Fruit fly (Drosophila melanogaster) whole organism: ENCODE results near the gene Gem2.

Experiments
- CG8478 ChIP-seq: fragments of >200 bp; optimal IDR thresholded peaks from 2 replicates; lab custom pipeline; 2018; ENCODE audit warnings: inconsistent platforms
- Dll ChIP-seq: fragments of >200 bp; optimal IDR thresholded peaks from 2 replicates; lab custom pipeline; 2017
- EcR ChIP-seq, 2 experiments: fragments of >200 bp; optimal IDR thresholded peaks; 2 replicates each; lab custom pipeline; 2017; ENCODE audit warnings: missing biosample characterization in 2 of 2, missing genetic modification characterization in 2 of 2, missing genetic modification reagents in 2 of 2
- pan ChIP-seq: fragments of >200 bp; optimal IDR thresholded peaks from 2 replicates; lab custom pipeline; 2017
- psq ChIP-seq: fragments of >200 bp; optimal IDR thresholded peaks from 2 replicates; lab custom pipeline; 2017
- usp ChIP-seq: fragments of >200 bp; optimal IDR thresholded peaks from 2 replicates; lab custom pipeline; 2017; ENCODE audit warnings: missing biosample characterization, missing genetic modification characterization, mixed read lengths

Gene Gem2

DNA sequence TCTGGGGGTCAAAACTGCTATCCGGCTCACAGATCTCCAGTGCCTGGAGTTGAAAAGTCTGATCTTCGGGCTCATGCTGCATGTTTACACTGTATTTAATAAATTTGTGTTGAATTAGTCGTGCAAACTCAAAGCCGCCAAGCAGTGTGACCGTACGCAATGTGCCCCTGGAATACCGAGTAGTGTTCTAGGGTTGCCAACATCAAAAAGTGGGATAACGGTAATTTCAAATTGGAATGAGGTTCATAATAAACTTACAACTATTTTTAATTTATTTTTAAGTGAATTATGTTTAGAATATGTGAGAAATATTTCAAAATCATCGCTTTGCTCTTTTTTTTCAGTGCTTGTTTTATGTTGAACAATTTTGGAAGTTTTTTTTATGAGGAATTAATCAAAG, at the start of gene Gem2:
Gem2 (minus strand) TSS at position 176 of the 400 bp plus-strand sequence.
- TF ChIP-seq EcR (GFP tag; optimal IDR thresholded peaks at IDR 0.05; lab: Kevin White, UChicago) (no peak), CG8478 (lab: Kevin White, UChicago) (no peak), usp (no peak), pan (lab: Kevin White, UChicago) (no peak)

DNA sequence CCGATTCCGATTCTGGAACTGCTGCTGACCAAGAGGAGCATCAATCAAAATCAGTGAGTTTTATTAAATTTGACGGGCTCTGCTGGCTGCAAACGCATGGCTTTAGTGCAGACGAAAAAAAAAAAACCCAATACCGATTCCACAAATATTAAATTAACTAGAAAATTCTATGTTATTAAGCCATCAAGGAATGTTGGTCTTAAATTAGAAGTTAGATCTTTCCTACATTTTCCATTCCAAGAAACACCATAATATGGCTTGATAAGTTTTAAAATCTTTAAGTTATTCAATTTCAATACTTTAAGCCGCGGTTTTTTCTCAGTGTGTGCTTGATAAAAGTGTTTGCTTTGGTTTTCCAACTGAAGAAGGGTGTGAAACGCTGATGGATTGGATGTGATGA, 47.0 kb upstream of the Gem2 start:
- TF ChIP-seq usp, result no peak
- no peak for TF ChIP-seq psq (lab: Kevin White, UChicago)
- TF ChIP-seq EcR (GFP tag; optimal IDR thresholded peaks at IDR 0.05; lab: Kevin White, UChicago), result no peak
- no peak for TF ChIP-seq Dll
- no peak for TF ChIP-seq CG8478 (lab: Kevin White, UChicago)
- TF ChIP-seq pan (lab: Kevin White, UChicago), result no peak

DNA sequence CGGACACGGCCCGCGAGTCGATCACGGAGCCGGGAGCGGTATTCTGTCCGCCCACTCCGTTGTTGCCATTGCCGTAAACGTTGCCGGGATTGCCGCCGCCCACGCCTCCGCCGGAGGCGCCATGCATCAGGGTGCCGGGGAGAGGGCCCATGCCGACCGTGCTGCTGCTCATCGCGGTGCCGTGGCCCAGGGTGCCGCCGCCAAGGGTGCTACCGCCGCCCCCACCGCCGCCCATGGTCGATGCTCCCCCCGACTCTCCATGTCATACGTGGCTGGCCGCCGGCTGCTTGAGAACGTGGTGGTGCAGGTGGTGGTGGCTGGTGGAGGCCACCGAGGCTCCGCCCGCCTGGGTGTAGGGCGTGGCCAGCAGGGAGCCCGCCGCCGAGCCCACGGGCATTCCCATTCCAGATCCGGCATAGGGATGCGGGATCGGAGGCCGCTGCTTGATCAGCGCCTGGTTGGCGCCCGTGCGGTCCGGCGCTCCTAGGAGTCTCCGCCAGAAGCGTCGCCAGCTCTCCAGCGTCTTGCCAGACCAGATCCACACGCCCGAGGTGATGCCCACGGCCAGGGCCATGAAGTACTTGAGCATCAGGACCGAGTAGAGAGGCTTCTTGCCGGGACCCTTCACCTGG, 43.9 kb upstream of the Gem2 start:
- TF ChIP-seq Dll (no peak), usp (no peak), psq (lab: Kevin White, UChicago) (no peak), pan (lab: Kevin White, UChicago) (no peak), EcR (GFP tag; optimal IDR thresholded peaks at IDR 0.05; lab: Kevin White, UChicago) (no peak), CG8478 (lab: Kevin White, UChicago) (no peak)

DNA sequence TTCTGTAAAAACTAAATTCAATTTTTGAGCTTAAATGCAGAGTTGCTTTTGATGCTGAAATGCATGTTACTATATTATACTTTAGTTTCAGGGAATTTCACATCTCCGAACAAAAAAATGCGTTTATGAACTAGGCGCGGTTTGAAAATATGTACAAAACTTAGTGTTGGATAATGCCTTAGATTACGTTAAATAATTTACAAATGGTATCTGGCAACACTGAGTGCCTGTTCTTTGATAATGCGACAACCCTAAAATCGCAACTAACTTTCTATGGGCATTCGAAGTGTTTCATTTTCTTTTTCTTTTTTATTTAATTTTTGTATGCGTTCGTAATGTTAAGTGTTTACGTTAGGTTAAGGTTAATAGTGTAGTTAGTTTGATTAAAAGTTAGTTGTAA, 42.4 kb upstream of the Gem2 start:
- no peak for TF ChIP-seq Dll
- TF ChIP-seq EcR (GFP tag; optimal IDR thresholded peaks at IDR 0.05; lab: Kevin White, UChicago), result no peak
- TF ChIP-seq pan (lab: Kevin White, UChicago), result no peak
- no peak for TF ChIP-seq usp
- TF ChIP-seq psq (lab: Kevin White, UChicago), result no peak
- no peak for TF ChIP-seq CG8478 (lab: Kevin White, UChicago)

DNA sequence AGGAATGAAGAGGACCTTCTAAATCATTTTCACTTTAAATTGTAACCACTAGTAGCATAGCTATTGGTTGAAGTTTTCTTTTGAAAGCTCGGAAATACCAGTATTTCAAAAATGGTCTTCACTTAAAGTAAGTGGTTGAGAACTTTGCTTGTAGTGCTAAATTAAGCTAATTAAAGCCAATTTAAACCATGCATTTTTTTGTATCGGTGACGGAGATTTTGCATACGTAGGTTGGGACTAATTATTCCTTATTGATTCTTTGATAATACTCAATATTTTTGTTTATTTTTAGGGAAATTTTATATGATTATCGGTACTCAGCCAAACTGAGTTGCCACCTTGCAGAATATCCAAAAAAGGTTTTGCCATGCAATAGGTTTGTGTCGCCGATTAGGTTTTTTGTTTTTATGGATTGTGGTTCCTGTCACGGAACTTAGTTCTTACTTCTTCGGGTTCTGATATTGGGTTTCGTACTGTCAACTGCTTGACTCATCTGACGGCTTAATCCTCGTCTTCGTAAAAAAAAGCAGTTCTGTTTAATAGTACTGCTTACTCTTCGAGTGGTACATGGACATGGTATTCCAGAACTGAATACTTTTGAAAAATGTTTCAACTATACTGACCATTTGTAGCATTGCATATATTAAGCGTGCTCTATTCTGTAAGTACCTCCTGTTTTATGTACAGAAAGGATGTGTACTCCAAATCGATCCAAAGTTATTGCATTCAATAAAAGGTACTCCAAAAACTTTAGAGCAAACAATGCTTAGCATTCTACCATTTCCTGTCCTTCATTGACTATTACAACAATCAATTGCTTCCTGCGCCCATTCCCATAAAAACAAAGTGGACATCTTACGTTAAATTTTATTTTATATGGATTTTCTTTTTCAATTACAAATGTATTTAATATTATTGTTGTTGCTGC, 40.2 kb upstream of the Gem2 start:
- TF ChIP-seq EcR (GFP tag; optimal IDR thresholded peaks at IDR 0.05; lab: Kevin White, UChicago) (no peak), psq (lab: Kevin White, UChicago) (no peak), Dll (no peak), CG8478 (lab: Kevin White, UChicago) (no peak), pan (lab: Kevin White, UChicago) (no peak), usp (no peak)

DNA sequence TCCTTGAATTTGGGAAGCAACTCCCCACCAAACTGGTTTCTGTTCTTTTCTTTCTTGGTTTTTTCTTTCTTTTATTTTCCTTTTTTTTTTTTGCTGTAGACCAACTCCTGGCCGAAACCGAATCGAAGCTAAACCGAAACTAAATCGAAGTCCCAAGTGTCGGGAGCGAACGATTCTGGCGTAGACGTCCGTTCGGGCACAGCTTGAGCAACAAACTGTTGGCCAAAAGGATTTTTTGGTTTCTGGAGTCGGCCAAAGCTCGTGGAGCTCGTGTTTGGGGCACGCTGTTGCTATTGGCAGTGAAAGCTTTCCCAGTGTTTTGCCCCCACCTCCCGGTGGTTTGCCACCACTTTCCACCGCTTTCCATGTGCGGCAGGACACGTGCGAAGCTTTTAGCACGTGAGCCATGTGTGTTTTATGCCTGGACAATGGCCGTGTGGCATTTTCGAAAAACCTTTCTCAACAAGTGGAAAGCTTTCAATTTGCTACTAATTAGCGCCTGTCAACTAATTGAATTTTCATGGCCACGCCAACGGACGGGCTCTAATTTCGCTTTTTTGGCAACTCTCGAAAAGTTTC, 38.9 kb upstream of the Gem2 start, which contains the start of gene CG14082:
CG14082 (minus strand) TSS at position 51 of the 579 bp plus-strand sequence.
- TF ChIP-seq EcR (GFP tag; optimal IDR thresholded peaks at IDR 0.05; lab: Kevin White, UChicago), result no peak
- TF ChIP-seq psq (lab: Kevin White, UChicago), result no peak
- TF ChIP-seq Dll, result no peak
- no peak for TF ChIP-seq pan (lab: Kevin White, UChicago)
- TF ChIP-seq usp, result no peak
- no peak for TF ChIP-seq CG8478 (lab: Kevin White, UChicago)

DNA sequence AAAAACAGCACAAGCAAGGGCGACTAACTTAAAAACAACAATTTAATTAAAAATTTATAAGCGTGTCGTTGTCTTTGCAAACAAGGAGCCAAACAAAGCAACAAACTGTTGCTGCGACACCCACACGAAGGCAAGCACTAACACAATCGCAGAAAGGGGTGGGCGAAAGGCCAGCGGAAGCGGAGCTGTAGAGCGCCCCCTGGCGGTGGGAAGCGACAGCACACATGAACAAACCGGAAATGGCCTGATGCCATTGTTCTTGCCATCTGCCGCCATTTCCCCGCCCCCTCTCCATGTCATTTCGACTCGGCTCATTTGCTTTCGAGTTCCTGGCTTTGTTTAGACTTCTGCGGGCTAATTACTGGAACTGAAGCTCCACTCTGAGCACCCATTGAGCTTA, 32.4 kb upstream of the Gem2 start:
- TF ChIP-seq psq (lab: Kevin White, UChicago), result no peak
- no peak for TF ChIP-seq usp
- no peak for TF ChIP-seq EcR (GFP tag; optimal IDR thresholded peaks at IDR 0.05; lab: Kevin White, UChicago)
- TF ChIP-seq CG8478 (lab: Kevin White, UChicago), result no peak
- TF ChIP-seq Dll, result no peak
- TF ChIP-seq pan (lab: Kevin White, UChicago), result no peak

DNA sequence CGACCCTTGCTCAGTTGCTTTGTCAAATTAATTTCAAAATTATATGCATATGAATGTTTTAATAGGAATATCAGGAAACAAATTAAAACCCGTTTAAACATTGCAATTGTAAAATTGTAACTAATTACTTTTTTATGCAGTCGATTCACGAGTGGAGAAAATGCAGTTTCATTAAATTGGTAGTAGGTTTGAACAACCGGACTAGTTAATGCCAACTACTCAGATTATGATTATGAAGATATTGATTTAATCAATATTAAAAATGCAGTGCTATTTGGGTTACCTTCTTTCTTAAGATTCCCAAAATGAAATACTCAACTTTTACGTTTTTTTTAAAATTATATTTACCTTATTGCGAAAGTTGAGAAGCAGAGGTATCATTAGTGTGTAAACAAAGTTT, 29.4 kb upstream of the Gem2 start, which contains the start of gene Spn75F:
Spn75F (minus strand) TSS at position 101 of the 400 bp plus-strand sequence.
- TF ChIP-seq CG8478 (lab: Kevin White, UChicago), result no peak
- TF ChIP-seq pan (lab: Kevin White, UChicago), result no peak
- TF ChIP-seq EcR (GFP tag; optimal IDR thresholded peaks at IDR 0.05; lab: Kevin White, UChicago), result no peak
- no peak for TF ChIP-seq psq (lab: Kevin White, UChicago)
- no peak for TF ChIP-seq Dll
- TF ChIP-seq usp, result no peak

DNA sequence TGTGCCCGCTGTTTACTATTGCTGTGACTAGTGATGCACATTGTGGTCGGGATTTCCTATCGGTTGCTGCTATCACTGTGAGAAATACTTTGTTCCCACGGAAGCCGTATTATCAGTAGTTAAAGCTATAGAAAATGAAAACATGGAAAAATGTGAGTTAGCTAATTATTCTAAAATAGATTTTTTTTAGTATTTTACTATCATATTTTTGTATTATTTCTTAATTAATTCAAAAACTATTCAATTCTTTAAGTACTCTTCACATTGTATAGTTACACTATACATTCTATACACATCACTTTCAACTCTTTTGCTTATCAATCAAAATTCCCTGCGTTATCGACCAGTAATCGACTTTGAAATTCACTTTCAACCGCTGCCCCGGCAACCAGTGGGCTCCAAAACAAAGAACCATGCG, 2.5 kb downstream of the Gem2 start, which contains the start of the genes Naxd and CG14079:
Naxd (minus strand) TSS at position 45 of the 418 bp plus-strand sequence.
CG14079 (plus strand) TSS at position 335 of the 418 bp plus-strand sequence.
- TF ChIP-seq usp (no peak), pan (lab: Kevin White, UChicago) (no peak), CG8478 (lab: Kevin White, UChicago) (no peak), EcR (GFP tag; optimal IDR thresholded peaks at IDR 0.05; lab: Kevin White, UChicago) (no peak), psq (lab: Kevin White, UChicago) (no peak), Dll (no peak)

DNA sequence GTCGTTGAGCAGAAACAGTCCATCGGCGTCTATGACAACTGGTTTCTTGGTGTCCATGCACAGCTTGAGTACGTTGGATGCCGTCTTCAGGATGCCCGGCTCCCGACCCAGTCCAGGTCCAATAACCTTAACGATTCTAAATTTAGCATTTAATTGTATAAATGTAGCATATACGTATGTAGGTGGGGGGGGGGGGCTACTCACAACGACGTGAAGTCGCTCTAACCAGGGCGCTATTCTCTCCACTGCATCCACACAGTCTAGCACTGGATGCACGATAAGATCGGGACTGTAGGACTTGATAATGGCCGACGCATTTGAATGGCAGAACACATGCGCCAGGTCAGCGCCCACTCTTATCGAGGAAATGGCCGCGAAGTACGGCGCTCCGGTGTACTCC, 3.1 kb downstream of the Gem2 start:
- TF ChIP-seq CG8478 (lab: Kevin White, UChicago) (no peak), psq (lab: Kevin White, UChicago) (no peak), usp (no peak), Dll (no peak), pan (lab: Kevin White, UChicago) (no peak), EcR (GFP tag; optimal IDR thresholded peaks at IDR 0.05; lab: Kevin White, UChicago) (no peak)

DNA sequence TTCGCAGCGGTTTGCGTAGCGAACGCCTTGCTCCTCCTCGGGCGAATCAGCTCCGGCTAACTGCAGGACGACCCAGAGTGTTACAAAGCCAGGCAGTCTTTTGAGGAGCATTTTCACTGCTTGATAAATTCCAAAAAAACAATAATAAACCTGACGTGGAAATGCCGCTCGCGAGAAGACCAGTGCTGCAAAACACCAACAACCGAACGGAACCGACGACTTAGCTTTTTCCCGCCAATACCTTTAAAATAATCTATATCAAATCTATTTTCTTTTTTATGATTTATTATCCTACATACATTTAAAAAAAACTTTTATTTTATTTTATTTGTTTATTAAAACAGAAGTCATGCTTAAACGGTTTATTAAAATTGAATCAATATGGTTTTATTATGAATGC, 4.1 kb downstream of the Gem2 start, which contains the start of gene CNPYb:
CNPYb (minus strand) TSS at position 186 of the 400 bp plus-strand sequence.
- no peak for TF ChIP-seq Dll
- no peak for TF ChIP-seq psq (lab: Kevin White, UChicago)
- no peak for TF ChIP-seq CG8478 (lab: Kevin White, UChicago)
- TF ChIP-seq usp, result no peak
- TF ChIP-seq EcR (GFP tag; optimal IDR thresholded peaks at IDR 0.05; lab: Kevin White, UChicago), result no peak
- no peak for TF ChIP-seq pan (lab: Kevin White, UChicago)
